Worm (Caenorhabditis elegans) whole organism, L4/young adult: ENCODE measurements around the gene F17E9.18.

Source experiments
- dao-5 ChIP-seq: sonication (generic microtip); optimal IDR thresholded peaks from 2 replicates; lab custom pipeline; 2016; ENCODE audit warnings: missing genotype, missing genetic modification characterization, moderate library complexity, missing compliant biosample characterization
- him-1 ChIP-seq: sonication (generic microtip); optimal IDR thresholded peaks from 2 replicates; lab custom pipeline; 2016; ENCODE audit warnings: missing genotype, missing genetic modification reagents, missing genetic modification characterization, missing compliant biosample characterization

ce11 chrIV:8347051-8347450 is at the start of gene F17E9.18, which contains the start of gene F17E9.15:
- TF ChIP-seq him-1 (tag; lab: Kevin White, UChicago): no peak
- TF ChIP-seq dao-5: no peak
